Fruit fly (Drosophila melanogaster) whole organism, embryonic: ENCODE data around the gene CG15740.
A peak's percentile ranks its signal among the peaks of the same experiment; 100 is the strongest.

Experiments
- ATbp ChIP-seq: fragments of 200-800 bp; sonication (Bioruptor generic); optimal IDR thresholded peaks from 2 replicates; lab custom pipeline; 2017; ENCODE audit warnings: missing biosample characterization, mild to moderate bottlenecking, missing genetic modification characterization, missing genetic modification reagents
- B-H2 ChIP-seq: fragments of 200-800 bp; sonication (Bioruptor generic); optimal IDR thresholded peaks from 2 replicates; lab custom pipeline; 2018; ENCODE audit warnings: missing biosample characterization, mild to moderate bottlenecking, missing genetic modification characterization
- C15 ChIP-seq: fragments of 200-800 bp; sonication (Bioruptor generic); IDR thresholded peaks from 3 replicates; pipeline ENCODE4 v1.3.6; 2022; ENCODE audit warnings: missing biosample characterization, missing genetic modification characterization
- CG10267 ChIP-seq: fragments of 200-800 bp; sonication (Bioruptor generic); optimal IDR thresholded peaks from 2 replicates; lab custom pipeline; 2018; ENCODE audit warnings: missing biosample characterization, mild to moderate bottlenecking, missing genetic modification characterization, moderate library complexity
- CG10543 ChIP-seq: fragments of 200-800 bp; sonication (Bioruptor generic); optimal IDR thresholded peaks from 3 replicates; lab custom pipeline; 2017; ENCODE audit warnings: missing biosample characterization, mild to moderate bottlenecking, missing genetic modification characterization, moderate library complexity
- CG10654 ChIP-seq: fragments of 200-800 bp; sonication (Bioruptor generic); optimal IDR thresholded peaks from 2 replicates; lab custom pipeline; 2016; ENCODE audit warnings: missing biosample characterization, missing genetic modification characterization
- CG11696 ChIP-seq: fragments of 200-800 bp; sonication (Bioruptor generic); IDR thresholded peaks from 2 replicates; pipeline ENCODE4 v1.3.6; 2022; ENCODE audit warnings: missing biosample characterization, missing genetic modification characterization
- CG12659 ChIP-seq: fragments of 200-800 bp; sonication (Bioruptor generic); optimal IDR thresholded peaks from 3 replicates; lab custom pipeline; 2017; ENCODE audit warnings: mild to moderate bottlenecking, missing biosample characterization, missing genetic modification reagents, missing genetic modification characterization
- CG13624 ChIP-seq: fragments of 200-800 bp; sonication (Bioruptor generic); optimal IDR thresholded peaks from 2 replicates; lab custom pipeline; 2016; ENCODE audit warnings: missing biosample characterization, missing genetic modification characterization
- CG16863 ChIP-seq: fragments of 200-800 bp; sonication (Bioruptor generic); optimal IDR thresholded peaks from 3 replicates; lab custom pipeline; 2016; ENCODE audit warnings: missing biosample characterization, missing genetic modification characterization
- CG2120 ChIP-seq: fragments of 200-800 bp; sonication (Bioruptor generic); optimal IDR thresholded peaks from 3 replicates; lab custom pipeline; 2016; ENCODE audit warnings: missing biosample characterization, missing genetic modification characterization
- CG31388 ChIP-seq: fragments of 200-800 bp; sonication (Bioruptor generic); optimal IDR thresholded peaks from 2 replicates; lab custom pipeline; 2016; ENCODE audit warnings: missing biosample characterization, missing genetic modification characterization
- CG3281 ChIP-seq: fragments of 200-800 bp; sonication (Bioruptor generic); optimal IDR thresholded peaks from 3 replicates; lab custom pipeline; 2017; ENCODE audit warnings: missing biosample characterization, mild to moderate bottlenecking, missing genetic modification characterization
- CG3995 ChIP-seq: fragments of 200-800 bp; sonication (Bioruptor generic); optimal IDR thresholded peaks from 3 replicates; lab custom pipeline; 2016; ENCODE audit warnings: missing biosample characterization, missing genetic modification characterization
- CG4730 ChIP-seq: fragments of 200-800 bp; sonication (Bioruptor generic); IDR thresholded peaks from 2 replicates; pipeline ENCODE4 v1.3.6; 2022; ENCODE audit warnings: missing biosample characterization, missing genetic modification characterization
- CG8290 ChIP-seq, 3 experiments: fragments of 200-800 bp; sonication (Bioruptor generic); optimal IDR thresholded peaks; 2 replicates each; lab custom pipeline; 2016 to 2019; ENCODE audit warnings: missing biosample characterization in 3 of 3, missing genetic modification characterization in 3 of 3, mild to moderate bottlenecking in 2 of 3, moderate library complexity in 1 of 3
- CG8924 ChIP-seq: fragments of 200-800 bp; optimal IDR thresholded peaks from 3 replicates; lab custom pipeline; 2019; ENCODE audit warnings: missing biosample characterization, mild to moderate bottlenecking, missing genetic modification characterization, moderate library complexity
- CG8944 ChIP-seq: fragments of 200-800 bp; sonication (Bioruptor generic); optimal IDR thresholded peaks from 3 replicates; lab custom pipeline; 2016; ENCODE audit warnings: missing biosample characterization, missing genetic modification characterization
- Doc2 ChIP-seq: fragments of 200-800 bp; sonication (Bioruptor generic); IDR thresholded peaks from 2 replicates; pipeline ENCODE4 v1.3.6; 2022; ENCODE audit warnings: missing biosample characterization, missing genetic modification characterization
- Dref ChIP-seq: fragments of 200-800 bp; sonication (Bioruptor generic); IDR thresholded peaks from 2 replicates; pipeline ENCODE4 v1.3.6; 2022; ENCODE audit warnings: missing biosample characterization, missing genetic modification characterization
- E2f1 ChIP-seq: fragments of 200-800 bp; sonication (Bioruptor generic); IDR thresholded peaks from 2 replicates; pipeline ENCODE4 v1.3.6; 2022; ENCODE audit warnings: missing biosample characterization, missing genetic modification characterization
- Ets97D ChIP-seq: fragments of 200-800 bp; sonication (Bioruptor generic); optimal IDR thresholded peaks from 3 replicates; lab custom pipeline; 2016; ENCODE audit warnings: missing biosample characterization, missing genetic modification characterization
- HLH3B ChIP-seq: fragments of 200-800 bp; sonication (Bioruptor generic); IDR thresholded peaks from 2 replicates; pipeline ENCODE4 v1.3.6; 2022; ENCODE audit warnings: missing biosample characterization, missing genetic modification characterization
- HmgZ ChIP-seq: fragments of 200-800 bp; sonication (Bioruptor generic); optimal IDR thresholded peaks from 2 replicates; lab custom pipeline; 2018; ENCODE audit warnings: missing biosample characterization, mild to moderate bottlenecking, missing genetic modification characterization
- Hmr ChIP-seq: fragments of 200-800 bp; sonication (Bioruptor generic); optimal IDR thresholded peaks from 3 replicates; lab custom pipeline; 2017; ENCODE audit warnings: mild to moderate bottlenecking, missing biosample characterization, missing genetic modification reagents, missing genetic modification characterization
- Hr51 ChIP-seq, 2 experiments: fragments of 200-800 bp; sonication (Bioruptor generic); optimal IDR thresholded peaks; 2 replicates in 1 of 2; 3 replicates in 1 of 2; lab custom pipeline; 2016 to 2018; ENCODE audit warnings: missing biosample characterization in 2 of 2, missing genetic modification characterization in 2 of 2, mild to moderate bottlenecking in 1 of 2, moderate library complexity in 1 of 2
- Kr ChIP-seq: fragments of 200-800 bp; sonication (Bioruptor generic); optimal IDR thresholded peaks from 2 replicates; lab custom pipeline; 2017; ENCODE audit warnings: missing biosample characterization, mild to moderate bottlenecking, missing genetic modification characterization
- MESR4 ChIP-seq: fragments of 200-800 bp; sonication (Bioruptor generic); optimal IDR thresholded peaks from 2 replicates; lab custom pipeline; 2018; ENCODE audit warnings: missing biosample characterization, mild to moderate bottlenecking, missing genetic modification characterization, moderate library complexity
- MTF-1 ChIP-seq: fragments of 200-800 bp; sonication (Bioruptor generic); optimal IDR thresholded peaks from 2 replicates; lab custom pipeline; 2018; ENCODE audit warnings: missing biosample characterization, mild to moderate bottlenecking, missing genetic modification characterization, borderline replicate concordance
- Nf-YC ChIP-seq: fragments of 200-800 bp; optimal IDR thresholded peaks from 3 replicates; lab custom pipeline; 2019; ENCODE audit warnings: missing biosample characterization, mild to moderate bottlenecking, missing genetic modification characterization, moderate library complexity
- Pdp1 ChIP-seq, 2 experiments: fragments of 200-800 bp; sonication (Bioruptor generic); optimal IDR thresholded peaks; 3 replicates each; lab custom pipeline; 2016; ENCODE audit warnings: missing biosample characterization in 2 of 2, missing genetic modification characterization in 2 of 2, mild to moderate bottlenecking in 1 of 2, moderate library complexity in 1 of 2
- Ravus ChIP-seq: fragments of 200-800 bp; sonication (Bioruptor generic); IDR thresholded peaks from 2 replicates; pipeline ENCODE4 v1.3.6; 2022; ENCODE audit warnings: missing biosample characterization, missing genetic modification characterization
- Scr ChIP-seq: fragments of 200-800 bp; sonication (Bioruptor generic); IDR thresholded peaks from 2 replicates; pipeline ENCODE4 v1.3.6; 2022; ENCODE audit warnings: missing biosample characterization, missing genetic modification characterization; ENCODE audit not compliant: partially characterized antibody
- Usf ChIP-seq: fragments of 200-800 bp; sonication (Bioruptor generic); optimal IDR thresholded peaks from 2 replicates; lab custom pipeline; 2017; ENCODE audit warnings: missing genotype, missing biosample characterization, missing genetic modification characterization
- ara ChIP-seq: fragments of 200-800 bp; sonication (Bioruptor generic); IDR thresholded peaks from 2 replicates; pipeline ENCODE4 v1.3.6; 2022; ENCODE audit warnings: missing biosample characterization, missing genetic modification characterization
- ase ChIP-seq: fragments of 200-800 bp; sonication (Bioruptor generic); IDR thresholded peaks from 3 replicates; pipeline ENCODE4 v1.3.6; 2022; ENCODE audit warnings: missing biosample characterization, missing genetic modification characterization
- ash1 ChIP-seq: fragments of 200-800 bp; sonication (Bioruptor generic); optimal IDR thresholded peaks from 2 replicates; lab custom pipeline; 2018; ENCODE audit warnings: missing biosample characterization, mild to moderate bottlenecking, missing genetic modification characterization
- bigmax ChIP-seq: fragments of 200-800 bp; sonication (Bioruptor generic); optimal IDR thresholded peaks from 2 replicates; lab custom pipeline; 2018; ENCODE audit warnings: missing biosample characterization, mild to moderate bottlenecking, missing genetic modification characterization
- chinmo ChIP-seq: fragments of 200-800 bp; sonication (Bioruptor generic); IDR thresholded peaks from 4 replicates; pipeline ENCODE4 v1.3.6; 2022; ENCODE audit warnings: missing biosample characterization, missing genetic modification characterization; ENCODE audit not compliant: partially characterized antibody
- chm ChIP-seq: fragments of 200-800 bp; sonication (Bioruptor generic); IDR thresholded peaks from 2 replicates; pipeline ENCODE4 v1.3.6; 2022; ENCODE audit warnings: missing biosample characterization, missing genetic modification characterization
- dmrt99B ChIP-seq: fragments of 200-800 bp; sonication (Bioruptor generic); optimal IDR thresholded peaks from 2 replicates; lab custom pipeline; 2018; ENCODE audit warnings: missing biosample characterization, mild to moderate bottlenecking, missing genetic modification characterization, moderate library complexity
- grau ChIP-seq: fragments of 200-800 bp; optimal IDR thresholded peaks from 3 replicates; lab custom pipeline; 2019; ENCODE audit warnings: missing biosample characterization, mild to moderate bottlenecking, missing genetic modification characterization, moderate library complexity
- insv ChIP-seq, 2 experiments: fragments of 200-800 bp; sonication (Bioruptor generic); optimal IDR thresholded peaks; 3 replicates each; lab custom pipeline; 2016 to 2018; ENCODE audit warnings: missing biosample characterization in 2 of 2, missing genetic modification characterization in 2 of 2
- lab ChIP-seq: fragments of 200-800 bp; sonication (Bioruptor generic); optimal IDR thresholded peaks from 3 replicates; lab custom pipeline; 2017; ENCODE audit warnings: missing biosample characterization, missing genetic modification characterization, mild to moderate bottlenecking, moderate library complexity, missing genetic modification reagents
- p53 ChIP-seq: fragments of 200-800 bp; sonication (Bioruptor generic); optimal IDR thresholded peaks from 2 replicates; lab custom pipeline; 2016; ENCODE audit warnings: missing biosample characterization, missing genetic modification characterization
- pfk ChIP-seq: fragments of 200-800 bp; sonication (Bioruptor generic); optimal IDR thresholded peaks from 2 replicates; lab custom pipeline; 2018; ENCODE audit warnings: missing biosample characterization, mild to moderate bottlenecking, missing genetic modification characterization, moderate library complexity
- pros ChIP-seq: fragments of 200-800 bp; sonication (Bioruptor generic); optimal IDR thresholded peaks from 3 replicates; lab custom pipeline; 2019; ENCODE audit warnings: missing biosample characterization, mild to moderate bottlenecking, missing genetic modification characterization, moderate library complexity
- seq ChIP-seq: fragments of 200-800 bp; sonication (Bioruptor generic); IDR thresholded peaks from 2 replicates; pipeline ENCODE4 v1.3.6; 2022; ENCODE audit warnings: missing biosample characterization, missing genetic modification characterization
- tll ChIP-seq, 2 experiments: fragments of 200-800 bp in 1 of 2; fragments of >200 bp in 1 of 2; sonication (Bioruptor generic) in 1 of 2; optimal IDR thresholded peaks; 2 replicates each; lab custom pipeline; 2017 to 2019; ENCODE audit warnings: missing biosample characterization in 2 of 2, missing genetic modification characterization in 2 of 2, mild to moderate bottlenecking in 1 of 2, moderate library complexity in 1 of 2

Gene CG15740

DNA sequence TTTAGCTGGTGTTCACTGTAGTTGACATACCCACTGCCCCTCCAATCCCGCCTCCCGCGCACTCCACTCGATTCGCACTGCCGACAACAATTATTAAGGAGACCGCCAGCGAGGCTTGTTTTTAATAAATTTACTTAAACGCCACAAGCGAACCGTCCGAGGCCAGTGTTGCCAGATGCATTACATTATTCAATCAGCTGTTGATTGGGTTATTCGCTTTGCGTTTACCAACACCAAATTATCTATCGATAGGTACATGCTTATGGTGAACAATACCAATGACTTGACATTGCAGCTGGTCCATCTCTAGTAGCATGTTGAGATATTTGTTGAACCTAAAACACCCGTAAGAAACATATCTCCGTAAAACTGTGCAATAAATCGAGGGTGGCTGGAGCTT lies 41.1 kb upstream of the CG15740 start, which contains the start of the genes CG10353 and SelG (continued):
- TF ChIP-seq CG8290 (GFP tag; optimal IDR thresholded peaks at IDR 0.05; lab: Kevin White, UChicago) (peak; percentile 48), CG8290 (tag; optimal IDR thresholded peaks at IDR 0.05; lab: Kevin White, UChicago) (peak in 1 of 2 experiments; percentile 85), Pdp1 (GFP tag; optimal IDR thresholded peaks at IDR 0.05; lab: Kevin White, UChicago) (peak; percentile 30 to 77), HLH3B (GFP tag; lab: Robert Waterston, UW) (no peak), CG3281 (GFP tag; lab: Kevin White, UChicago) (peak; percentile 24), ATbp (GFP tag; lab: Kevin White, UChicago) (no peak), E2f1 (GFP tag; lab: Robert Waterston, UW) (no peak), bigmax (GFP tag; lab: Kevin White, UChicago) (peak; percentile 34), Dref (GFP tag; lab: Robert Waterston, UW) (peak; percentile 77), MESR4 (GFP tag; lab: Kevin White, UChicago) (peak; percentile 81), CG8944 (GFP tag; lab: Kevin White, UChicago) (peak; percentile 46), p53 (peak; percentile 27), Ravus (GFP tag; lab: Robert Waterston, UW) (no peak), chinmo (peak; percentile 74; the same call in 2 of the 4 replicates), CG11696 (GFP tag; lab: Robert Waterston, UW) (no peak), Ets97D (GFP tag; lab: Kevin White, UChicago) (peak; percentile 65), ara (GFP tag; lab: Robert Waterston, UW) (no peak), CG2120 (peak; percentile 75), pros (GFP tag; lab: Kevin White, UChicago) (no peak), Kr (GFP tag; lab: Kevin White, UChicago) (no peak), C15 (GFP tag; lab: Robert Waterston, UW) (no peak), CG13624 (peak; percentile 59), Hmr (GFP tag; lab: Kevin White, UChicago) (peak; percentile 32), CG31388 (no peak), Hr51 (GFP tag; optimal IDR thresholded peaks at IDR 0.05; lab: Kevin White, UChicago) (peak in 1 of 2 experiments; percentile 57), pfk (GFP tag; lab: Kevin White, UChicago) (peak; percentile 36), Scr (peak; percentile 80), Doc2 (GFP tag; lab: Robert Waterston, UW) (no peak), Usf (GFP tag; lab: Kevin White, UChicago) (no peak), B-H2 (GFP tag; lab: Kevin White, UChicago) (peak; percentile 87), insv (GFP tag; optimal IDR thresholded peaks at IDR 0.05; lab: Kevin White, UChicago) (no peak), CG10267 (tag; lab: Kevin White, UChicago) (peak; percentile 95), chm (GFP tag; lab: Robert Waterston, UW) (peak; percentile 49; the same call in 1 of the 2 replicates), MTF-1 (GFP tag; lab: Kevin White, UChicago) (peak; percentile 56), seq (GFP tag; lab: Robert Waterston, UW) (no peak), ase (GFP tag; lab: Robert Waterston, UW) (no peak), grau (tag; lab: Kevin White, UChicago) (peak; percentile 66), HmgZ (tag; lab: Kevin White, UChicago) (peak; percentile 69), lab (GFP tag; lab: Kevin White, UChicago) (peak; percentile 51), CG4730 (no peak), CG10543 (peak; percentile 55), tll (GFP tag; optimal IDR thresholded peaks at IDR 0.05; lab: Kevin White, UChicago) (peak in 1 of 2 experiments; percentile 36), CG16863 (GFP tag; lab: Kevin White, UChicago) (peak; percentile 10), CG8924 (tag; lab: Kevin White, UChicago) (peak; percentile 43), CG3995 (GFP tag; lab: Kevin White, UChicago) (peak; percentile 76), CG10654 (GFP tag; lab: Kevin White, UChicago) (no peak), dmrt99B (tag; lab: Kevin White, UChicago) (no peak), Nf-YC (tag; lab: Kevin White, UChicago) (peak; percentile 22), ash1 (peak; percentile 10), CG12659 (GFP tag; lab: Kevin White, UChicago) (peak; percentile 73)
